Worm (Caenorhabditis elegans) whole organism, L3 larva: Measurements from ENCODE around the gene ajm-1.

Experiments
- R02D3.7 ChIP-seq: fragments of 150-350 bp; optimal IDR thresholded peaks from 2 replicates; lab custom pipeline; 2014; ENCODE audit warnings: missing biosample characterization, missing genetic modification characterization
- ZK546.5 ChIP-seq: sonication (generic microtip); optimal IDR thresholded peaks from 2 replicates; lab custom pipeline; 2017; ENCODE audit warnings: missing biosample characterization, missing genetic modification characterization
- aly-2 ChIP-seq: fragments of 150-350 bp; optimal IDR thresholded peaks from 2 replicates; lab custom pipeline; 2014; ENCODE audit warnings: missing biosample characterization, missing genetic modification characterization
- ama-1 ChIP-seq: fragments of 150-350 bp; optimal IDR thresholded peaks from 2 replicates; lab custom pipeline; 2018
- ceh-16 ChIP-seq: sonication (generic microtip); optimal IDR thresholded peaks from 2 replicates; lab custom pipeline; 2017; ENCODE audit warnings: missing biosample characterization, missing genetic modification characterization
- ceh-28 ChIP-seq: fragments of 150-350 bp; optimal IDR thresholded peaks from 2 replicates; lab custom pipeline; 2014; ENCODE audit warnings: missing biosample characterization, missing genetic modification reagents, missing genetic modification characterization
- ceh-82 ChIP-seq: fragments of 150-350 bp; optimal IDR thresholded peaks from 2 replicates; lab custom pipeline; 2014; ENCODE audit warnings: missing biosample characterization, missing genetic modification characterization
- ceh-9 ChIP-seq: sonication (generic microtip); optimal IDR thresholded peaks from 2 replicates; lab custom pipeline; 2018; ENCODE audit warnings: missing biosample characterization, missing genetic modification characterization
- daf-12 ChIP-seq: fragments of 150-350 bp; optimal IDR thresholded peaks from 2 replicates; lab custom pipeline; 2014; ENCODE audit warnings: missing biosample characterization, missing genetic modification reagents, missing genetic modification characterization
- egl-27 ChIP-seq: sonication (generic microtip); optimal IDR thresholded peaks from 4 replicates; lab custom pipeline; 2017; ENCODE audit warnings: missing biosample characterization, missing genetic modification reagents, missing genetic modification characterization
- egl-5 ChIP-seq: fragments of 150-350 bp; optimal IDR thresholded peaks from 2 replicates; lab custom pipeline; 2017; ENCODE audit warnings: missing biosample characterization, missing genetic modification reagents, missing genetic modification characterization, inconsistent platforms
- elt-1 ChIP-seq: fragments of 150-350 bp; optimal IDR thresholded peaks from 2 replicates; lab custom pipeline; 2014; ENCODE audit warnings: missing biosample characterization, missing genetic modification characterization
- elt-2 ChIP-seq: sonication (generic microtip); optimal IDR thresholded peaks from 2 replicates; lab custom pipeline; 2016; ENCODE audit warnings: missing genetic modification reagents, mild to moderate bottlenecking, missing genetic modification characterization, missing compliant biosample characterization
- elt-3 ChIP-seq, 3 experiments: fragments of 150-350 bp in 1 of 3; sonication (generic microtip) in 2 of 3; optimal IDR thresholded peaks; 2 replicates in 2 of 3; 4 replicates in 1 of 3; lab custom pipeline; 2014 to 2017; ENCODE audit warnings: missing biosample characterization in 3 of 3, missing genetic modification characterization in 3 of 3
- eor-1 ChIP-seq, 2 experiments: fragments of 150-350 bp; optimal IDR thresholded peaks; 2 replicates each; lab custom pipeline; 2014 to 2018; ENCODE audit warnings: missing biosample characterization in 2 of 2, missing genetic modification characterization in 2 of 2
- fkh-10 ChIP-seq: sonication (generic microtip); optimal IDR thresholded peaks from 2 replicates; lab custom pipeline; 2017; ENCODE audit warnings: missing biosample characterization, missing genetic modification reagents, missing genetic modification characterization
- fkh-2 ChIP-seq: fragments of 150-350 bp; optimal IDR thresholded peaks from 2 replicates; lab custom pipeline; 2014; ENCODE audit warnings: missing biosample characterization, missing genetic modification reagents, missing genetic modification characterization
- fos-1 ChIP-seq: fragments of 150-350 bp; optimal IDR thresholded peaks from 2 replicates; lab custom pipeline; 2014; ENCODE audit warnings: missing biosample characterization, missing genetic modification characterization
- hmg-11 ChIP-seq: sonication (generic microtip); optimal IDR thresholded peaks from 2 replicates; lab custom pipeline; 2016; ENCODE audit warnings: missing genetic modification characterization, missing compliant biosample characterization
- jun-1 ChIP-seq: fragments of 150-350 bp; optimal IDR thresholded peaks from 2 replicates; lab custom pipeline; 2014; ENCODE audit warnings: missing biosample characterization, missing genetic modification reagents, missing genetic modification characterization
- lin-15B ChIP-seq: fragments of 150-350 bp; optimal IDR thresholded peaks from 2 replicates; lab custom pipeline; 2014; ENCODE audit warnings: missing biosample characterization, missing genetic modification characterization
- lin-39 ChIP-seq: fragments of 150-350 bp; optimal IDR thresholded peaks from 2 replicates; lab custom pipeline; 2018; ENCODE audit warnings: missing biosample characterization, missing genetic modification reagents, missing genetic modification characterization
- lsy-12 ChIP-seq: sonication (generic microtip); optimal IDR thresholded peaks from 2 replicates; lab custom pipeline; 2016; ENCODE audit warnings: mild to moderate bottlenecking, missing genetic modification characterization, missing compliant biosample characterization
- mdl-1 ChIP-seq: fragments of 150-350 bp; optimal IDR thresholded peaks from 2 replicates; lab custom pipeline; 2014; ENCODE audit warnings: missing biosample characterization, missing genetic modification characterization
- mml-1 ChIP-seq: fragments of 150-350 bp; sonication (generic microtip); optimal IDR thresholded peaks from 3 replicates; lab custom pipeline; 2014; ENCODE audit warnings: missing biosample characterization, missing genetic modification characterization
- nfya-1 ChIP-seq: sonication (generic microtip); optimal IDR thresholded peaks from 2 replicates; lab custom pipeline; 2017; ENCODE audit warnings: missing genetic modification characterization, mild to moderate bottlenecking, missing compliant biosample characterization, antibody characterized with exemption, moderate library complexity; ENCODE audit not compliant: insufficient read depth
- nhr-11 ChIP-seq: fragments of 150-350 bp; optimal IDR thresholded peaks from 2 replicates; lab custom pipeline; 2014; ENCODE audit warnings: missing biosample characterization, missing genetic modification characterization
- nhr-12 ChIP-seq: fragments of 150-350 bp; optimal IDR thresholded peaks from 2 replicates; lab custom pipeline; 2014; ENCODE audit warnings: missing biosample characterization, missing genetic modification characterization
- nhr-23 ChIP-seq: fragments of 150-350 bp; optimal IDR thresholded peaks from 2 replicates; lab custom pipeline; 2014; ENCODE audit warnings: missing biosample characterization, missing genetic modification reagents, missing genetic modification characterization
- nhr-237 ChIP-seq: fragments of 150-350 bp; optimal IDR thresholded peaks from 2 replicates; lab custom pipeline; 2014; ENCODE audit warnings: missing biosample characterization, missing genetic modification characterization
- nhr-25 ChIP-seq: sonication (generic microtip); optimal IDR thresholded peaks from 2 replicates; lab custom pipeline; 2017; ENCODE audit warnings: missing biosample characterization, missing genetic modification characterization
- nhr-28 ChIP-seq: fragments of 150-350 bp; optimal IDR thresholded peaks from 2 replicates; lab custom pipeline; 2014; ENCODE audit warnings: missing biosample characterization, missing genetic modification characterization
- nhr-43 ChIP-seq: sonication (generic microtip); optimal IDR thresholded peaks from 2 replicates; lab custom pipeline; 2016; ENCODE audit warnings: mild to moderate bottlenecking, missing genetic modification characterization, missing compliant biosample characterization; ENCODE audit not compliant: poor library complexity, severe bottlenecking
- nhr-67 ChIP-seq: fragments of 150-350 bp; optimal IDR thresholded peaks from 2 replicates; lab custom pipeline; 2014; ENCODE audit warnings: missing biosample characterization, missing genetic modification characterization
- nhr-76 ChIP-seq: fragments of 150-350 bp; sonication (generic microtip); optimal IDR thresholded peaks from 5 replicates; lab custom pipeline; 2014; ENCODE audit warnings: missing biosample characterization, missing genetic modification characterization
- nhr-77 ChIP-seq: fragments of 150-350 bp; optimal IDR thresholded peaks from 2 replicates; lab custom pipeline; 2014; ENCODE audit warnings: missing biosample characterization, missing genetic modification characterization
- pha-4 ChIP-seq: fragments of 150-350 bp; optimal IDR thresholded peaks from 2 replicates; lab custom pipeline; 2014; ENCODE audit warnings: missing biosample characterization, missing genetic modification reagents, missing genetic modification characterization
- pqm-1 ChIP-seq: fragments of 150-350 bp; optimal IDR thresholded peaks from 2 replicates; lab custom pipeline; 2017; ENCODE audit warnings: missing biosample characterization, missing genetic modification characterization, inconsistent platforms
- sea-2 ChIP-seq: fragments of 150-350 bp; sonication (generic microtip); optimal IDR thresholded peaks from 4 replicates; lab custom pipeline; 2014; ENCODE audit warnings: missing biosample characterization, missing genetic modification reagents, missing genetic modification characterization
- skn-1 ChIP-seq: fragments of 150-350 bp; optimal IDR thresholded peaks from 2 replicates; lab custom pipeline; 2014; ENCODE audit warnings: missing biosample characterization, missing genetic modification characterization
- snpc-4 ChIP-seq: fragments of 150-350 bp; optimal IDR thresholded peaks from 2 replicates; lab custom pipeline; 2014; ENCODE audit warnings: missing biosample characterization, missing genetic modification characterization
- tbx-2 ChIP-seq: sonication (generic microtip); optimal IDR thresholded peaks from 2 replicates; lab custom pipeline; 2016; ENCODE audit warnings: mild to moderate bottlenecking, missing genetic modification characterization, missing compliant biosample characterization
- unc-39 ChIP-seq: sonication (generic microtip); optimal IDR thresholded peaks from 4 replicates; lab custom pipeline; 2017; ENCODE audit warnings: missing biosample characterization, missing genetic modification characterization
- unc-62 ChIP-seq: fragments of 150-350 bp; sonication (generic microtip); optimal IDR thresholded peaks from 4 replicates; lab custom pipeline; 2014; ENCODE audit warnings: missing biosample characterization, missing genetic modification reagents, missing genetic modification characterization
- zag-1 ChIP-seq: fragments of 150-350 bp; optimal IDR thresholded peaks from 2 replicates; lab custom pipeline; 2014; ENCODE audit warnings: missing biosample characterization, missing genetic modification characterization
- ztf-11 ChIP-seq: fragments of 150-350 bp; optimal IDR thresholded peaks from 2 replicates; lab custom pipeline; 2014; ENCODE audit warnings: missing biosample characterization, missing genetic modification characterization
- ztf-4 ChIP-seq: fragments of 150-350 bp; optimal IDR thresholded peaks from 2 replicates; lab custom pipeline; 2014; ENCODE audit warnings: missing biosample characterization, missing genetic modification characterization

The ajm-1 gene

ce11 chrX:9150269-9150744, 67.6 kb downstream of the ajm-1 start, which contains the start of gene tmbi-4:
TSS of gene tmbi-4 (plus strand) at chrX:9150694.
- TF ChIP-seq nhr-28 (tag; lab: Kevin White, UChicago) (no peak), hmg-11 (tag; lab: Kevin White, UChicago) (peak; percentile 61), ceh-28 (peak; percentile 44), daf-12 (tag; lab: Kevin White, UChicago) (no peak), ceh-16 (tag; lab: Kevin White, UChicago) (no peak), snpc-4 (tag; lab: Kevin White, UChicago) (peak; percentile 22), R02D3.7 (tag; lab: Kevin White, UChicago) (no peak), nhr-12 (no peak), mdl-1 (tag; lab: Kevin White, UChicago) (no peak), pha-4 (tag; lab: Kevin White, UChicago) (peak; percentile 80), egl-27 (tag; lab: Kevin White, UChicago) (no peak), skn-1 (tag; lab: Kevin White, UChicago) (peak; percentile 72), eor-1 (tag; optimal IDR thresholded peaks at IDR 0.05; lab: Kevin White, UChicago) (no peak), ceh-82 (tag; lab: Kevin White, UChicago) (no peak), fkh-10 (GFP tag; lab: Kevin White, UChicago) (peak; percentile 50), ztf-11 (tag; lab: Kevin White, UChicago) (no peak), unc-62 (GFP tag; lab: Kevin White, UChicago) (no peak), ceh-9 (no peak), nfya-1 (peak; percentile 67), egl-5 (tag; lab: Kevin White, UChicago) (peak; percentile 72), elt-1 (tag; lab: Kevin White, UChicago) (peak; percentile 29), fos-1 (tag; lab: Kevin White, UChicago) (no peak), nhr-76 (tag; lab: Kevin White, UChicago) (no peak), mml-1 (no peak), nhr-237 (tag; lab: Kevin White, UChicago) (no peak), jun-1 (tag; lab: Kevin White, UChicago) (peak; percentile 34), tbx-2 (tag; lab: Kevin White, UChicago) (no peak), ama-1 (no peak), zag-1 (tag; lab: Kevin White, UChicago) (no peak), fkh-2 (tag; lab: Kevin White, UChicago) (no peak), elt-3 (tag; optimal IDR thresholded peaks at IDR 0.05; lab: Kevin White, UChicago) (no peak), ztf-4 (tag; lab: Kevin White, UChicago) (no peak), nhr-23 (tag; lab: Kevin White, UChicago) (peak; percentile 38), elt-2 (tag; lab: Kevin White, UChicago) (no peak), sea-2 (GFP tag; lab: Kevin White, UChicago) (no peak), ZK546.5 (tag; lab: Kevin White, UChicago) (no peak), nhr-11 (tag; lab: Kevin White, UChicago) (no peak), nhr-77 (tag; lab: Kevin White, UChicago) (no peak), lin-39 (peak; percentile 48), unc-39 (tag; lab: Kevin White, UChicago) (no peak), pqm-1 (tag; lab: Kevin White, UChicago) (peak; percentile 38), lsy-12 (tag; lab: Kevin White, UChicago) (no peak), nhr-43 (tag; lab: Kevin White, UChicago) (no peak), nhr-67 (tag; lab: Kevin White, UChicago) (no peak), aly-2 (no peak), lin-15B (tag; lab: Kevin White, UChicago) (peak; percentile 55), nhr-25 (tag; lab: Kevin White, UChicago) (peak; percentile 60)
